Fruit fly (Drosophila melanogaster) whole organism, embryonic: ENCODE measurements around the gene Scgalpha.

Experiments
- B-H2 ChIP-seq: fragments of 200-800 bp; sonication (Bioruptor generic); optimal IDR thresholded peaks from 2 replicates; lab custom pipeline; 2018; ENCODE audit warnings: missing biosample characterization, mild to moderate bottlenecking, missing genetic modification characterization
- CG10209 ChIP-seq: fragments of 200-800 bp; sonication (Bioruptor generic); optimal IDR thresholded peaks from 3 replicates; lab custom pipeline; 2017; ENCODE audit warnings: missing biosample characterization, mild to moderate bottlenecking, missing genetic modification characterization, missing genetic modification reagents
- CG11085 ChIP-seq: fragments of 200-800 bp; sonication (Bioruptor generic); IDR thresholded peaks from 2 replicates; pipeline ENCODE4 v1.3.6; 2022; ENCODE audit warnings: missing biosample characterization, missing genetic modification characterization
- CG11696 ChIP-seq: fragments of 200-800 bp; sonication (Bioruptor generic); IDR thresholded peaks from 2 replicates; pipeline ENCODE4 v1.3.6; 2022; ENCODE audit warnings: missing biosample characterization, missing genetic modification characterization
- CG12769 ChIP-seq: fragments of 200-800 bp; sonication (Bioruptor generic); optimal IDR thresholded peaks from 2 replicates; lab custom pipeline; 2019; ENCODE audit warnings: missing biosample characterization, mild to moderate bottlenecking, missing genetic modification characterization, moderate library complexity
- CG13624 ChIP-seq: fragments of 200-800 bp; sonication (Bioruptor generic); optimal IDR thresholded peaks from 2 replicates; lab custom pipeline; 2016; ENCODE audit warnings: missing biosample characterization, missing genetic modification characterization
- CG13894 ChIP-seq: fragments of 200-800 bp; sonication (Bioruptor generic); optimal IDR thresholded peaks from 3 replicates; lab custom pipeline; 2018; ENCODE audit warnings: missing biosample characterization, mild to moderate bottlenecking, missing genetic modification characterization, moderate library complexity
- CG14710 ChIP-seq: fragments of 200-800 bp; sonication (Bioruptor generic); optimal IDR thresholded peaks from 3 replicates; lab custom pipeline; 2019; ENCODE audit warnings: missing biosample characterization, mild to moderate bottlenecking, missing genetic modification characterization, moderate library complexity
- CG16863 ChIP-seq: fragments of 200-800 bp; sonication (Bioruptor generic); optimal IDR thresholded peaks from 3 replicates; lab custom pipeline; 2016; ENCODE audit warnings: missing biosample characterization, missing genetic modification characterization
- CG17612 ChIP-seq: fragments of 200-800 bp; sonication (Bioruptor generic); IDR thresholded peaks from 2 replicates; pipeline ENCODE4 v1.3.6; 2022; ENCODE audit warnings: missing biosample characterization, missing genetic modification characterization
- CG17802 ChIP-seq: fragments of 200-800 bp; sonication (Bioruptor generic); optimal IDR thresholded peaks from 2 replicates; lab custom pipeline; 2018; ENCODE audit warnings: missing biosample characterization, mild to moderate bottlenecking, missing genetic modification characterization, moderate library complexity
- CG17829 ChIP-seq: fragments of 200-800 bp; optimal IDR thresholded peaks from 2 replicates; lab custom pipeline; 2019; ENCODE audit warnings: missing biosample characterization, mild to moderate bottlenecking, missing genetic modification characterization, moderate library complexity
- CG31365 ChIP-seq: fragments of 200-800 bp; sonication (Bioruptor generic); optimal IDR thresholded peaks from 2 replicates; lab custom pipeline; 2018; ENCODE audit warnings: missing biosample characterization, mild to moderate bottlenecking, missing genetic modification characterization
- CG3407 ChIP-seq: fragments of 200-800 bp; sonication (Bioruptor generic); optimal IDR thresholded peaks from 2 replicates; lab custom pipeline; 2018; ENCODE audit warnings: missing biosample characterization, mild to moderate bottlenecking, missing genetic modification characterization
- CG3847 ChIP-seq: fragments of 200-800 bp; sonication (Bioruptor generic); IDR thresholded peaks from 2 replicates; pipeline ENCODE4 v1.3.6; 2022; ENCODE audit warnings: missing biosample characterization, missing genetic modification characterization
- CG4282 ChIP-seq: fragments of 200-800 bp; sonication (Bioruptor generic); optimal IDR thresholded peaks from 2 replicates; lab custom pipeline; 2016; ENCODE audit warnings: missing biosample characterization, missing genetic modification characterization
- CG4730 ChIP-seq: fragments of 200-800 bp; sonication (Bioruptor generic); IDR thresholded peaks from 2 replicates; pipeline ENCODE4 v1.3.6; 2022; ENCODE audit warnings: missing biosample characterization, missing genetic modification characterization
- CG5953 ChIP-seq: fragments of 200-800 bp; sonication (Bioruptor generic); IDR thresholded peaks from 2 replicates; pipeline ENCODE4 v1.3.6; 2022; ENCODE audit warnings: missing biosample characterization, missing genetic modification characterization
- CG6654 ChIP-seq: fragments of 200-800 bp; sonication (Bioruptor generic); optimal IDR thresholded peaks from 2 replicates; lab custom pipeline; 2017; ENCODE audit warnings: missing biosample characterization, mild to moderate bottlenecking, missing genetic modification characterization
- CG8478 ChIP-seq: fragments of >200 bp; optimal IDR thresholded peaks from 2 replicates; lab custom pipeline; 2018
- CkIIα-i1 ChIP-seq: fragments of 200-800 bp; sonication (Bioruptor generic); IDR thresholded peaks from 2 replicates; pipeline ENCODE4 v1.3.6; 2022; ENCODE audit warnings: missing biosample characterization, missing genetic modification characterization
- Doc2 ChIP-seq: fragments of 200-800 bp; sonication (Bioruptor generic); IDR thresholded peaks from 2 replicates; pipeline ENCODE4 v1.3.6; 2022; ENCODE audit warnings: missing biosample characterization, missing genetic modification characterization
- Eip74EF ChIP-seq, 2 experiments: fragments of 200-800 bp in 1 of 2; fragments of >200 bp in 1 of 2; sonication (Bioruptor generic) in 1 of 2; optimal IDR thresholded peaks; 2 replicates each; lab custom pipeline; 2017 to 2019; ENCODE audit warnings: missing biosample characterization in 2 of 2, missing genetic modification characterization in 2 of 2, mild to moderate bottlenecking in 1 of 2, moderate library complexity in 1 of 2
- Ets65A ChIP-seq: fragments of 200-800 bp; sonication (Bioruptor generic); peaks from one replicate; lab custom pipeline; 2016; ENCODE audit warnings: missing biosample characterization, missing genetic modification characterization
- H2.0 ChIP-seq: fragments of 200-800 bp; sonication (Bioruptor generic); IDR thresholded peaks from 2 replicates; pipeline ENCODE4 v1.3.6; 2022; ENCODE audit warnings: missing biosample characterization, missing genetic modification characterization
- HmgZ ChIP-seq: fragments of 200-800 bp; sonication (Bioruptor generic); optimal IDR thresholded peaks from 2 replicates; lab custom pipeline; 2018; ENCODE audit warnings: missing biosample characterization, mild to moderate bottlenecking, missing genetic modification characterization
- Lim3 ChIP-seq: fragments of 200-800 bp; sonication (Bioruptor generic); IDR thresholded peaks from 2 replicates; pipeline ENCODE4 v1.3.6; 2022; ENCODE audit warnings: missing biosample characterization, missing genetic modification characterization
- Nf-YB ChIP-seq: fragments of 200-800 bp; sonication (Bioruptor generic); optimal IDR thresholded peaks from 3 replicates; lab custom pipeline; 2019; ENCODE audit warnings: missing biosample characterization, mild to moderate bottlenecking, missing genetic modification characterization, moderate library complexity
- Pdp1 ChIP-seq, 2 experiments: fragments of 200-800 bp; sonication (Bioruptor generic); optimal IDR thresholded peaks; 3 replicates each; lab custom pipeline; 2016; ENCODE audit warnings: missing biosample characterization in 2 of 2, missing genetic modification characterization in 2 of 2, mild to moderate bottlenecking in 1 of 2, moderate library complexity in 1 of 2
- Sox100B ChIP-seq: fragments of 200-800 bp; sonication (Bioruptor generic); optimal IDR thresholded peaks from 3 replicates; lab custom pipeline; 2018; ENCODE audit warnings: missing biosample characterization, mild to moderate bottlenecking, missing genetic modification characterization
- Taf1 ChIP-seq: fragments of 200-800 bp; sonication (Bioruptor generic); IDR thresholded peaks from 2 replicates; pipeline ENCODE4 v1.3.6; 2022; ENCODE audit warnings: missing biosample characterization, missing genetic modification characterization
- btn ChIP-seq: fragments of 200-800 bp; sonication (Bioruptor generic); optimal IDR thresholded peaks from 2 replicates; lab custom pipeline; 2016; ENCODE audit warnings: missing biosample characterization, missing genetic modification characterization
- cg ChIP-seq: fragments of 200-800 bp; sonication (Bioruptor generic); optimal IDR thresholded peaks from 3 replicates; lab custom pipeline; 2019; ENCODE audit warnings: missing biosample characterization, mild to moderate bottlenecking, missing genetic modification characterization, moderate library complexity
- chinmo ChIP-seq: fragments of 200-800 bp; sonication (Bioruptor generic); IDR thresholded peaks from 4 replicates; pipeline ENCODE4 v1.3.6; 2022; ENCODE audit warnings: missing biosample characterization, missing genetic modification characterization; ENCODE audit not compliant: partially characterized antibody
- chm ChIP-seq: fragments of 200-800 bp; sonication (Bioruptor generic); IDR thresholded peaks from 2 replicates; pipeline ENCODE4 v1.3.6; 2022; ENCODE audit warnings: missing biosample characterization, missing genetic modification characterization
- crol ChIP-seq: fragments of 200-800 bp; sonication (Bioruptor generic); IDR thresholded peaks from 2 replicates; pipeline ENCODE4 v1.3.6; 2022; ENCODE audit warnings: missing biosample characterization, missing genetic modification characterization
- dmrt11E ChIP-seq: fragments of 200-800 bp; sonication (Bioruptor generic); optimal IDR thresholded peaks from 3 replicates; lab custom pipeline; 2018; ENCODE audit warnings: missing biosample characterization, mild to moderate bottlenecking, missing genetic modification characterization, moderate library complexity
- esg ChIP-seq: fragments of 200-800 bp; sonication (Bioruptor generic); conservative IDR thresholded peaks from 2 replicates; pipeline ENCODE4 v1.3.6; 2022; ENCODE audit warnings: missing biosample characterization, missing genetic modification characterization
- eyg ChIP-seq: fragments of 200-800 bp; sonication (Bioruptor generic); optimal IDR thresholded peaks from 3 replicates; lab custom pipeline; 2016; ENCODE audit warnings: missing biosample characterization, missing genetic modification characterization
- fd96Cb ChIP-seq: fragments of 200-800 bp; sonication (Bioruptor generic); optimal IDR thresholded peaks from 2 replicates; lab custom pipeline; 2018; ENCODE audit warnings: missing biosample characterization, mild to moderate bottlenecking, missing genetic modification characterization, moderate library complexity
- gsb-n ChIP-seq: fragments of 200-800 bp; sonication (Bioruptor generic); optimal IDR thresholded peaks from 3 replicates; lab custom pipeline; 2018; ENCODE audit warnings: missing biosample characterization, mild to moderate bottlenecking, missing genetic modification characterization
- nerfin-1 ChIP-seq: fragments of 200-800 bp; sonication (Bioruptor generic); optimal IDR thresholded peaks from 3 replicates; lab custom pipeline; 2019; ENCODE audit warnings: missing biosample characterization, mild to moderate bottlenecking, missing genetic modification characterization, moderate library complexity
- pros ChIP-seq: fragments of 200-800 bp; sonication (Bioruptor generic); optimal IDR thresholded peaks from 3 replicates; lab custom pipeline; 2019; ENCODE audit warnings: missing biosample characterization, mild to moderate bottlenecking, missing genetic modification characterization, moderate library complexity
- sd ChIP-seq: fragments of 200-800 bp; sonication (Bioruptor generic); optimal IDR thresholded peaks from 3 replicates; lab custom pipeline; 2018; ENCODE audit warnings: missing biosample characterization, mild to moderate bottlenecking, missing genetic modification characterization, moderate library complexity
- tgo ChIP-seq: fragments of 200-800 bp; sonication (Bioruptor generic); IDR thresholded peaks from 3 replicates; pipeline ENCODE4 v1.3.6; 2022; ENCODE audit warnings: missing biosample characterization, missing genetic modification characterization
- tll ChIP-seq, 2 experiments: fragments of 200-800 bp in 1 of 2; fragments of >200 bp in 1 of 2; sonication (Bioruptor generic) in 1 of 2; optimal IDR thresholded peaks; 2 replicates each; lab custom pipeline; 2017 to 2019; ENCODE audit warnings: missing biosample characterization in 2 of 2, missing genetic modification characterization in 2 of 2, mild to moderate bottlenecking in 1 of 2, moderate library complexity in 1 of 2
- ttk ChIP-seq: fragments of 200-800 bp; sonication (Bioruptor generic); IDR thresholded peaks from 2 replicates; pipeline ENCODE4 v2.1.2; 2022; ENCODE audit warnings: missing biosample characterization, missing genetic modification characterization

Scgalpha gene

dm6 chr2L:8276287-8276686 lies 26.9 kb upstream of the Scgalpha start (continued):
- no peak for TF ChIP-seq Eip74EF (GFP tag; optimal IDR thresholded peaks at IDR 0.05; lab: Kevin White, UChicago)
- TF ChIP-seq CG4730 (GFP tag; lab: Robert Waterston, UW) = no peak
- TF ChIP-seq CG10209 (GFP tag; lab: Kevin White, UChicago) = peak; percentile 44
- TF ChIP-seq Lim3 (GFP tag; lab: Robert Waterston, UW) = no peak
- TF ChIP-seq tgo = no peak
- peak; percentile 27 for TF ChIP-seq pros (GFP tag; lab: Kevin White, UChicago)
- no peak for TF ChIP-seq Doc2 (GFP tag; lab: Robert Waterston, UW)
- peak; percentile 70 for TF ChIP-seq dmrt11E (tag; lab: Kevin White, UChicago)
- TF ChIP-seq esg = no peak

dm6 chr2L:8276880-8277279 lies 26.3 kb upstream of the Scgalpha start:
- no peak for TF ChIP-seq nerfin-1
- TF ChIP-seq CG3407 (GFP tag; lab: Kevin White, UChicago) = no peak
- TF ChIP-seq chinmo (GFP tag; lab: Robert Waterston, UW) = peak; percentile 62; the same call in 1 of the 4 replicates
- TF ChIP-seq Pdp1 (GFP tag; optimal IDR thresholded peaks at IDR 0.05; lab: Kevin White, UChicago) = peak in 1 of 2 experiments; percentile 66
- peak; percentile 61 for TF ChIP-seq CG13894 (tag; lab: Kevin White, UChicago)
- no peak for TF ChIP-seq CG11085 (GFP tag; lab: Robert Waterston, UW)
- TF ChIP-seq CG12769 (tag; lab: Kevin White, UChicago) = peak; percentile 11
- no peak for TF ChIP-seq tll (GFP tag; optimal IDR thresholded peaks at IDR 0.05; lab: Kevin White, UChicago)
- peak; percentile 33 for TF ChIP-seq B-H2 (GFP tag; lab: Kevin White, UChicago)
- TF ChIP-seq CG6654 (GFP tag; lab: Kevin White, UChicago) = no peak
- no peak for TF ChIP-seq CG17829 (tag; lab: Kevin White, UChicago)
- TF ChIP-seq Sox100B (GFP tag; lab: Kevin White, UChicago) = no peak
- no peak for TF ChIP-seq ttk (GFP tag; lab: Robert Waterston, UW)
- TF ChIP-seq crol = peak; percentile 61
- TF ChIP-seq fd96Cb (tag; lab: Kevin White, UChicago) = no peak
- TF ChIP-seq CG13624 (GFP tag; lab: Kevin White, UChicago) = peak; percentile 12
- peak; percentile 24 for TF ChIP-seq sd (tag; lab: Kevin White, UChicago)
- TF ChIP-seq cg (GFP tag; lab: Kevin White, UChicago) = peak; percentile 19
- 0 out of 2 replicates have a peak, but pooled peaks have one; percentile 19 for TF ChIP-seq chm (GFP tag; lab: Robert Waterston, UW)

- TF ChIP-seq Ets65A (peak; percentile 98), CG17612 (GFP tag; lab: Robert Waterston, UW) (peak; percentile 93), HmgZ (peak; percentile 95), CG14710 (tag; lab: Kevin White, UChicago) (peak; percentile 98), CG8478 (lab: Kevin White, UChicago) (no peak), gsb-n (tag; lab: Kevin White, UChicago) (peak; percentile 99), CG17802 (tag; lab: Kevin White, UChicago) (peak; percentile 87), CG5953 (GFP tag; lab: Robert Waterston, UW) (peak; percentile 98), CG3847 (peak; percentile 97), esg (peak; percentile 98), Nf-YB (peak; percentile 89), CG4282 (GFP tag; lab: Kevin White, UChicago) (peak; percentile 24), btn (peak; percentile 86), CkIIα-i1 (GFP tag; lab: Robert Waterston, UW) (peak; percentile 78; the same call in 1 of the 2 replicates), CG31365 (tag; lab: Kevin White, UChicago) (peak; percentile 73), H2.0 (GFP tag; lab: Robert Waterston, UW) (peak; percentile 98), CG16863 (GFP tag; lab: Kevin White, UChicago) (peak; percentile 88), eyg (GFP tag; lab: Kevin White, UChicago) (peak; percentile 72), Taf1 (peak; percentile 92), CG11696 (peak; percentile 96)
Observed at dm6 chr2L:8277561-8278201, 25.5 kb upstream of the Scgalpha start.
